Fruit fly (Drosophila melanogaster) whole organism, embryonic: ENCODE results near the gene CG10341.

Experiments
- CG12744 ChIP-seq: fragments of 200-800 bp; sonication (Bioruptor generic); optimal IDR thresholded peaks from 2 replicates; lab custom pipeline; 2016; ENCODE audit warnings: missing biosample characterization, missing genetic modification characterization
- CG3281 ChIP-seq: fragments of 200-800 bp; sonication (Bioruptor generic); optimal IDR thresholded peaks from 3 replicates; lab custom pipeline; 2017; ENCODE audit warnings: missing biosample characterization, mild to moderate bottlenecking, missing genetic modification characterization
- CG42726 ChIP-seq: fragments of 200-800 bp; sonication (Bioruptor generic); IDR thresholded peaks from 2 replicates; pipeline ENCODE4 v1.3.6; 2022; ENCODE audit warnings: missing biosample characterization, missing genetic modification characterization; ENCODE audit not compliant: partially characterized antibody
- CG6765 ChIP-seq: fragments of 200-800 bp; sonication (Bioruptor generic); optimal IDR thresholded peaks from 3 replicates; lab custom pipeline; 2017; ENCODE audit warnings: missing biosample characterization, mild to moderate bottlenecking, missing genetic modification characterization
- aop ChIP-seq: fragments of 200-800 bp; sonication (Bioruptor generic); IDR thresholded peaks from 2 replicates; pipeline ENCODE4 v1.3.6; 2022; ENCODE audit warnings: missing biosample characterization, missing genetic modification characterization
- gce ChIP-seq: fragments of 200-800 bp; sonication (Bioruptor generic); IDR thresholded peaks from 3 replicates; pipeline ENCODE4 v1.3.6; 2022; ENCODE audit warnings: missing biosample characterization, missing genetic modification characterization
- gfzf ChIP-seq: fragments of 200-800 bp; sonication (Bioruptor generic); optimal IDR thresholded peaks from 2 replicates; lab custom pipeline; 2016; ENCODE audit warnings: missing biosample characterization, mild to moderate bottlenecking, missing genetic modification characterization, moderate library complexity
- mam ChIP-seq: fragments of 200-800 bp; sonication (Bioruptor generic); optimal IDR thresholded peaks from 3 replicates; lab custom pipeline; 2016; ENCODE audit warnings: missing biosample characterization, missing genetic modification characterization
- repo ChIP-seq: fragments of 200-800 bp; sonication (Bioruptor generic); optimal IDR thresholded peaks from 2 replicates; lab custom pipeline; 2016; ENCODE audit warnings: missing biosample characterization, missing genetic modification characterization

DNA sequence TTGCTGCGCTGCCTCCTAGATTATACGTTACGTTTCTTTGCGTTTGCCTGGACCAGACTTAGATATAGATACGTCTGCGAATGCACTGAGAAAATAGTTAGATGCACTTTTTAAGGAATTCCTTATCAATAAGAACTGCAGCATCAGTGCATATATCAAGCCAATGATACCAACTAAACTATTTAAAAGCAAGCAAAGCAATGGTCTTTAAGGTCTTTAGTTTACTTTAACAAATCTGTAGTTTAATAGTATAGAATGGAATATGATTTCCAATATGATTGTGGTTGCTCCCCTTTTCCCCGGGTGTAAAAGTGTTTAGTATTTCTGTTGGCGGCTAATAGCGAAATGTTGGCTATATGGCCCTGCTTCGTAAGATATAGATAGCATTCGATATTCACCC lies 48.2 kb downstream of the CG10341 start:
- TF ChIP-seq gce (GFP tag; lab: Robert Waterston, UW) (no peak), CG42726 (GFP tag; lab: Robert Waterston, UW) (no peak), mam (GFP tag; lab: Kevin White, UChicago) (no peak), CG12744 (no peak), aop (GFP tag; lab: Robert Waterston, UW) (no peak), repo (GFP tag; lab: Kevin White, UChicago) (no peak), gfzf (no peak), CG3281 (GFP tag; lab: Kevin White, UChicago) (no peak), CG6765 (GFP tag; lab: Kevin White, UChicago) (no peak)
